Fruit fly (Drosophila melanogaster) whole organism, embryonic: ENCODE data around the gene vib.

Source experiments
- CG10654 ChIP-seq: fragments of 200-800 bp; sonication (Bioruptor generic); optimal IDR thresholded peaks from 2 replicates; lab custom pipeline; 2016; ENCODE audit warnings: missing biosample characterization, missing genetic modification characterization
- CG11093 ChIP-seq: fragments of 200-800 bp; sonication (Bioruptor generic); IDR thresholded peaks from 3 replicates; pipeline ENCODE4 v1.3.6; 2022; ENCODE audit warnings: missing biosample characterization, missing genetic modification characterization
- CG14014 ChIP-seq: fragments of 200-800 bp; sonication (Bioruptor generic); IDR thresholded peaks from 2 replicates; pipeline ENCODE4 v1.3.6; 2022; ENCODE audit warnings: missing biosample characterization, missing genetic modification characterization
- CG14050 ChIP-seq: fragments of 200-800 bp; sonication (Bioruptor generic); IDR thresholded peaks from 3 replicates; pipeline ENCODE4 v1.3.6; 2022; ENCODE audit warnings: missing biosample characterization, missing genetic modification characterization
- CG16863 ChIP-seq: fragments of 200-800 bp; sonication (Bioruptor generic); optimal IDR thresholded peaks from 3 replicates; lab custom pipeline; 2016; ENCODE audit warnings: missing biosample characterization, missing genetic modification characterization
- CG17829 ChIP-seq: fragments of 200-800 bp; optimal IDR thresholded peaks from 2 replicates; lab custom pipeline; 2019; ENCODE audit warnings: missing biosample characterization, mild to moderate bottlenecking, missing genetic modification characterization, moderate library complexity
- CG18764 ChIP-seq: fragments of 200-800 bp; sonication (Bioruptor generic); optimal IDR thresholded peaks from 3 replicates; lab custom pipeline; 2016; ENCODE audit warnings: missing biosample characterization, missing genetic modification characterization
- CG2120 ChIP-seq: fragments of 200-800 bp; sonication (Bioruptor generic); optimal IDR thresholded peaks from 3 replicates; lab custom pipeline; 2016; ENCODE audit warnings: missing biosample characterization, missing genetic modification characterization
- CG2889 ChIP-seq: fragments of 200-800 bp; sonication (Bioruptor generic); IDR thresholded peaks from 3 replicates; pipeline ENCODE4 v1.3.6; 2022; ENCODE audit warnings: missing biosample characterization, missing genetic modification characterization
- CG30020 ChIP-seq: fragments of 200-800 bp; optimal IDR thresholded peaks from 2 replicates; lab custom pipeline; 2019; ENCODE audit warnings: missing biosample characterization, mild to moderate bottlenecking, missing genetic modification characterization, moderate library complexity
- CG31388 ChIP-seq: fragments of 200-800 bp; sonication (Bioruptor generic); optimal IDR thresholded peaks from 2 replicates; lab custom pipeline; 2016; ENCODE audit warnings: missing biosample characterization, missing genetic modification characterization
- CG43689 ChIP-seq: fragments of 200-800 bp; sonication (Bioruptor generic); IDR thresholded peaks from 2 replicates; pipeline ENCODE4 v1.3.6; 2022; ENCODE audit warnings: missing biosample characterization, missing genetic modification characterization
- CG4854 ChIP-seq: fragments of 200-800 bp; sonication (Bioruptor generic); optimal IDR thresholded peaks from 2 replicates; lab custom pipeline; 2016; ENCODE audit warnings: missing biosample characterization, missing genetic modification characterization, inconsistent platforms
- CG8359 ChIP-seq: fragments of 200-800 bp; sonication (Bioruptor generic); optimal IDR thresholded peaks from 2 replicates; lab custom pipeline; 2017; ENCODE audit warnings: missing biosample characterization, mild to moderate bottlenecking, missing genetic modification characterization, borderline replicate concordance
- CG9876 ChIP-seq: fragments of 200-800 bp; sonication (Bioruptor generic); optimal IDR thresholded peaks from 2 replicates; lab custom pipeline; 2016; ENCODE audit warnings: missing biosample characterization, missing genetic modification characterization
- CHES-1-like ChIP-seq: fragments of 200-800 bp; sonication (Bioruptor generic); optimal IDR thresholded peaks from 2 replicates; lab custom pipeline; 2016; ENCODE audit warnings: missing biosample characterization, missing genetic modification characterization
- Dll ChIP-seq: fragments of 200-800 bp; sonication (Bioruptor generic); IDR thresholded peaks from 4 replicates; pipeline ENCODE4 v1.3.6; 2022; ENCODE audit warnings: missing biosample characterization, missing genetic modification characterization; ENCODE audit not compliant: partially characterized antibody
- Dp ChIP-seq: fragments of 200-800 bp; sonication (Bioruptor generic); optimal IDR thresholded peaks from 2 replicates; lab custom pipeline; 2018; ENCODE audit warnings: missing biosample characterization, mild to moderate bottlenecking, missing genetic modification characterization, moderate library complexity
- Ets97D ChIP-seq: fragments of 200-800 bp; sonication (Bioruptor generic); optimal IDR thresholded peaks from 3 replicates; lab custom pipeline; 2016; ENCODE audit warnings: missing biosample characterization, missing genetic modification characterization
- Fer2 ChIP-seq: fragments of 200-800 bp; sonication (Bioruptor generic); optimal IDR thresholded peaks from 2 replicates; lab custom pipeline; 2018; ENCODE audit warnings: missing biosample characterization, mild to moderate bottlenecking, missing genetic modification characterization, moderate library complexity
- HHEX ChIP-seq: fragments of 200-800 bp; sonication (Bioruptor generic); optimal IDR thresholded peaks from 3 replicates; lab custom pipeline; 2017; ENCODE audit warnings: missing biosample characterization, mild to moderate bottlenecking, missing genetic modification characterization, missing genetic modification reagents
- NC2α ChIP-seq: fragments of 200-800 bp; sonication (Bioruptor generic); optimal IDR thresholded peaks from 2 replicates; lab custom pipeline; 2016; ENCODE audit warnings: missing biosample characterization, missing genetic modification characterization
- NK7.1 ChIP-seq: fragments of 200-800 bp; sonication (Bioruptor generic); optimal IDR thresholded peaks from 3 replicates; lab custom pipeline; 2016; ENCODE audit warnings: missing biosample characterization, missing genetic modification characterization
- Nf-YA ChIP-seq: fragments of 200-800 bp; sonication (Bioruptor generic); IDR thresholded peaks from 2 replicates; pipeline ENCODE4 v1.3.6; 2022; ENCODE audit warnings: missing biosample characterization, missing genetic modification characterization
- Opbp ChIP-seq: fragments of 200-800 bp; sonication (Bioruptor generic); IDR thresholded peaks from 3 replicates; pipeline ENCODE4 v1.3.6; 2022; ENCODE audit warnings: missing biosample characterization, missing genetic modification characterization; ENCODE audit not compliant: partially characterized antibody
- amos ChIP-seq: fragments of 200-800 bp; sonication (Bioruptor generic); IDR thresholded peaks from 2 replicates; pipeline ENCODE4 v1.3.6; 2022; ENCODE audit warnings: missing biosample characterization, missing genetic modification characterization; ENCODE audit not compliant: partially characterized antibody
- chm ChIP-seq: fragments of 200-800 bp; sonication (Bioruptor generic); IDR thresholded peaks from 2 replicates; pipeline ENCODE4 v1.3.6; 2022; ENCODE audit warnings: missing biosample characterization, missing genetic modification characterization
- dm ChIP-seq: fragments of 200-800 bp; sonication (Bioruptor generic); optimal IDR thresholded peaks from 3 replicates; lab custom pipeline; 2016; ENCODE audit warnings: missing biosample characterization, missing genetic modification characterization
- esg ChIP-seq: fragments of 200-800 bp; sonication (Bioruptor generic); conservative IDR thresholded peaks from 2 replicates; pipeline ENCODE4 v1.3.6; 2022; ENCODE audit warnings: missing biosample characterization, missing genetic modification characterization
- eyg ChIP-seq: fragments of 200-800 bp; sonication (Bioruptor generic); optimal IDR thresholded peaks from 3 replicates; lab custom pipeline; 2016; ENCODE audit warnings: missing biosample characterization, missing genetic modification characterization
- ftz-f1 ChIP-seq: fragments of 200-800 bp; sonication (Bioruptor generic); optimal IDR thresholded peaks from 2 replicates; lab custom pipeline; 2016; ENCODE audit warnings: missing biosample characterization, missing genetic modification characterization
- gsb-n ChIP-seq: fragments of 200-800 bp; sonication (Bioruptor generic); optimal IDR thresholded peaks from 3 replicates; lab custom pipeline; 2018; ENCODE audit warnings: missing biosample characterization, mild to moderate bottlenecking, missing genetic modification characterization
- gt ChIP-seq: fragments of 200-800 bp; sonication (Bioruptor generic); IDR thresholded peaks from 2 replicates; pipeline ENCODE4 v1.3.6; 2022; ENCODE audit warnings: missing biosample characterization, missing genetic modification characterization
- ham ChIP-seq: fragments of 200-800 bp; sonication (Bioruptor generic); IDR thresholded peaks from 2 replicates; pipeline ENCODE4 v1.3.6; 2022; ENCODE audit warnings: missing biosample characterization, missing genetic modification characterization
- ind ChIP-seq: fragments of 200-800 bp; sonication (Bioruptor generic); optimal IDR thresholded peaks from 3 replicates; lab custom pipeline; 2016; ENCODE audit warnings: missing biosample characterization, missing genetic modification characterization
- jigr1 ChIP-seq: fragments of 200-800 bp; sonication (Bioruptor generic); IDR thresholded peaks from 3 replicates; pipeline ENCODE4 v1.3.6; 2022; ENCODE audit warnings: missing biosample characterization, missing genetic modification characterization
- kah ChIP-seq: fragments of 200-800 bp; sonication (Bioruptor generic); optimal IDR thresholded peaks from 2 replicates; lab custom pipeline; 2018; ENCODE audit warnings: missing biosample characterization, mild to moderate bottlenecking, missing genetic modification characterization
- pan ChIP-seq, 4 experiments: fragments of >200 bp in 3 of 4; fragments of 200-800 bp in 1 of 4; sonication (Bioruptor generic) in 1 of 4; optimal IDR thresholded peaks in 3 of 4; IDR thresholded peaks in 1 of 4; 2 replicates each; pipeline versions ENCODE4 v1.3.6 to Lab custom; 2017 to 2022; ENCODE audit warnings: missing biosample characterization in 2 of 4, missing genetic modification characterization in 2 of 4, mixed read lengths in 1 of 4
- pita ChIP-seq: fragments of 200-800 bp; sonication (Bioruptor generic); optimal IDR thresholded peaks from 2 replicates; lab custom pipeline; 2017; ENCODE audit warnings: missing biosample characterization, mild to moderate bottlenecking, missing genetic modification characterization
- ranshi ChIP-seq: fragments of 200-800 bp; sonication (Bioruptor generic); IDR thresholded peaks from 2 replicates; pipeline ENCODE4 v1.3.6; 2022; ENCODE audit warnings: missing biosample characterization, missing genetic modification characterization
- sna ChIP-seq: fragments of 200-800 bp; sonication (Bioruptor generic); IDR thresholded peaks from 2 replicates; pipeline ENCODE4 v1.3.6; 2022; ENCODE audit warnings: missing biosample characterization, missing genetic modification characterization; ENCODE audit not compliant: partially characterized antibody
- sqz ChIP-seq: fragments of 200-800 bp; sonication (Bioruptor generic); optimal IDR thresholded peaks from 3 replicates; lab custom pipeline; 2018; ENCODE audit warnings: missing biosample characterization, mild to moderate bottlenecking, missing genetic modification characterization
- tio ChIP-seq: fragments of 200-800 bp; sonication (Bioruptor generic); optimal IDR thresholded peaks from 2 replicates; lab custom pipeline; 2017; ENCODE audit warnings: missing biosample characterization, missing genetic modification characterization, inconsistent platforms
- toy ChIP-seq: fragments of 200-800 bp; sonication (Bioruptor generic); IDR thresholded peaks from 2 replicates; pipeline ENCODE4 v1.3.6; 2022; ENCODE audit warnings: missing biosample characterization, missing genetic modification characterization
- trem ChIP-seq: fragments of 200-800 bp; optimal IDR thresholded peaks from 3 replicates; lab custom pipeline; 2019; ENCODE audit warnings: missing biosample characterization, mild to moderate bottlenecking, missing genetic modification characterization, moderate library complexity
- tup ChIP-seq: fragments of 200-800 bp; sonication (Bioruptor generic); optimal IDR thresholded peaks from 2 replicates; lab custom pipeline; 2016; ENCODE audit warnings: missing biosample characterization, mild to moderate bottlenecking, missing genetic modification characterization, moderate library complexity
- wdn ChIP-seq: fragments of 200-800 bp; sonication (Bioruptor generic); IDR thresholded peaks from 2 replicates; pipeline ENCODE4 v1.3.6; 2022; ENCODE audit warnings: missing biosample characterization, missing genetic modification characterization
- wor ChIP-seq: fragments of 200-800 bp; sonication (Bioruptor generic); IDR thresholded peaks from 2 replicates; pipeline ENCODE4 v1.3.6; 2022; ENCODE audit warnings: missing biosample characterization, missing genetic modification characterization
- zen ChIP-seq: fragments of 200-800 bp; sonication (Bioruptor generic); optimal IDR thresholded peaks from 3 replicates; lab custom pipeline; 2018; ENCODE audit warnings: missing biosample characterization, mild to moderate bottlenecking, missing genetic modification characterization, moderate library complexity

The vib gene

DNA sequence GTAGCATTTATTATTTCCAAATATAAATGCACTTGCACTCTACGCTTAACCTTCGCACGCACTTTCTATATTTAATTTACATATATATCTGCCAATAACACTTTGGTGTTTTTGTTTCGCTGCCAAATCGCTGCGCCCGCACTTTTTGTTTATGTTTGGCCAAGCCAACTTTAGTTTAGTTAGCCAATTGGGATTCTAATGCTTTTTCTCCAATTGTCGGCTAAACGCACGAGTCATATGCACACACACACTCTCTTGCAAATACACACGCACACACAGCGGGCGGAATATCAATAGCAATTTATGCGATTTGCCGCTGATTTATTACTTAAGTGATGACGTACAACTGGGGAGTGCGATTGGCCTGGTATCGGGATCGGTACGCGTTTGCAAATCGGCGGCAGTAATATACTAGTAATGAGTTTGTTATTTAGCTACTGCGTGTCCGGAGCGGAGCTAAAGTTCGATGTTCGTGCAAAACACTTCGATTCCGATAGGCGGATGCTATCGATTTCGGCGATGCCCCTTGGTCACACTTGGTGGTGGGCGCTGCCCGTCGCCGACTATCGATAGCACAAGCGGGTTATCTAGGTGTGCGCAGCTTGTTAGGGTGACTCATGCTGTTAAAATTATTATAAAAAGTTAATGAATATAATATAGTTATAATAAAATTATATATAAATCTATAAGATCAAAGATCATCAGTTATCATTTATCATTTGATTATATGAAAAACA lies at the start of gene vib (continued):
- TF ChIP-seq gsb-n (tag; lab: Kevin White, UChicago) = peak; percentile 54
- no peak; the same call in 1 of the 2 replicates for TF ChIP-seq Nf-YA (GFP tag; lab: Robert Waterston, UW)
- TF ChIP-seq CG8359 (GFP tag; lab: Kevin White, UChicago) = no peak
- peak; percentile 26 for TF ChIP-seq tup
- TF ChIP-seq CG9876 (GFP tag; lab: Kevin White, UChicago) = no peak
- TF ChIP-seq CG14050 (GFP tag; lab: Robert Waterston, UW) = peak; percentile 33; the same call in 1 of the 3 replicates
- TF ChIP-seq CHES-1-like (GFP tag; lab: Kevin White, UChicago) = peak; percentile 45
- TF ChIP-seq pita (GFP tag; lab: Kevin White, UChicago) = no peak
- no peak for TF ChIP-seq toy
- TF ChIP-seq dm (GFP tag; lab: Kevin White, UChicago) = peak; percentile 25
- TF ChIP-seq CG2120 = peak; percentile 47
- no peak for TF ChIP-seq Fer2
- TF ChIP-seq CG17829 (tag; lab: Kevin White, UChicago) = peak; percentile 78
- TF ChIP-seq ranshi (GFP tag; lab: Robert Waterston, UW) = peak; percentile 58; the same call in 1 of the 2 replicates
- TF ChIP-seq Dll (GFP tag; lab: Robert Waterston, UW) = peak; percentile 86
- TF ChIP-seq ind = peak; percentile 42
- TF ChIP-seq trem = peak; percentile 77
- TF ChIP-seq CG4854 (GFP tag; lab: Kevin White, UChicago) = no peak
- TF ChIP-seq Dp (GFP tag; lab: Kevin White, UChicago) = peak; percentile 67
- no peak for TF ChIP-seq NC2α
- TF ChIP-seq CG2889 (GFP tag; lab: Robert Waterston, UW) = 0 out of 3 replicates have a peak, but pooled peaks have one; percentile 26
- 0 out of 2 replicates have a peak, but pooled peaks have one; percentile 12 for TF ChIP-seq esg (GFP tag; lab: Robert Waterston, UW)
- peak; percentile 95 for TF ChIP-seq Opbp
- TF ChIP-seq CG43689 (GFP tag; lab: Robert Waterston, UW) = no peak
- TF ChIP-seq CG11093 (GFP tag; lab: Robert Waterston, UW) = no peak
- TF ChIP-seq CG30020 (tag; lab: Kevin White, UChicago) = no peak
- TF ChIP-seq HHEX = peak; percentile 57
- no peak for TF ChIP-seq ftz-f1 (GFP tag; lab: Kevin White, UChicago)
- TF ChIP-seq amos (GFP tag; lab: Robert Waterston, UW) = peak; percentile 95; the same call in 1 of the 2 replicates
- TF ChIP-seq jigr1 = no peak
- no peak for TF ChIP-seq NK7.1 (GFP tag; lab: Kevin White, UChicago)
- TF ChIP-seq CG31388 (GFP tag; lab: Kevin White, UChicago) = no peak
- peak; percentile 21; the same call in 1 of the 2 replicates for TF ChIP-seq CG14014 (GFP tag; lab: Robert Waterston, UW)
- peak; percentile 29 for TF ChIP-seq CG18764 (GFP tag; lab: Kevin White, UChicago)
- no peak for TF ChIP-seq wor (GFP tag; lab: Robert Waterston, UW)
- peak; percentile 58 for TF ChIP-seq Ets97D (GFP tag; lab: Kevin White, UChicago)
- peak; percentile 32 for TF ChIP-seq zen (tag; lab: Kevin White, UChicago)
- 0 out of 2 replicates have a peak, but pooled peaks have one; percentile 4 for TF ChIP-seq wdn
- TF ChIP-seq tio (GFP tag; lab: Kevin White, UChicago) = no peak
- TF ChIP-seq ham (GFP tag; lab: Robert Waterston, UW) = no peak
- no peak for TF ChIP-seq gt
- TF ChIP-seq sna = peak; percentile 89
- TF ChIP-seq eyg (GFP tag; lab: Kevin White, UChicago) = no peak
- peak; percentile 18 for TF ChIP-seq CG16863 (GFP tag; lab: Kevin White, UChicago)
- no peak for TF ChIP-seq sqz (GFP tag; lab: Kevin White, UChicago)
- peak; percentile 11 for TF ChIP-seq CG10654 (GFP tag; lab: Kevin White, UChicago)
- TF ChIP-seq chm (GFP tag; lab: Robert Waterston, UW) = peak; percentile 43; the same call in 1 of the 2 replicates
- no peak for TF ChIP-seq pan (optimal IDR thresholded peaks at IDR 0.05; lab: Kevin White, UChicago)
- TF ChIP-seq pan (GFP tag; optimal IDR thresholded peaks at IDR 0.05 in 1 of 2, IDR thresholded peaks at IDR 0.05 in 1 of 2) = peak in 1 of 2 experiments; percentile 35
- TF ChIP-seq kah (GFP tag; lab: Kevin White, UChicago) = no peak
